Worm (Caenorhabditis elegans) whole organism, midembryonic: Measurements from ENCODE around the gene srh-67.

Source experiments
- T22C8.4 ChIP-seq: fragments of 200-800 bp; sonication (Bioruptor generic); IDR thresholded peaks from 2 replicates; pipeline ENCODE4 v1.3.6; 2022; ENCODE audit warnings: missing genetic modification characterization, missing compliant biosample characterization
- cog-1 ChIP-seq: sonication (generic microtip); optimal IDR thresholded peaks from 2 replicates; lab custom pipeline; 2016; ENCODE audit warnings: missing genetic modification characterization, missing compliant biosample characterization
- flt-1 ChIP-seq: fragments of 200-800 bp; sonication (Bioruptor generic); IDR thresholded peaks from 2 replicates; pipeline ENCODE4 v1.3.6; 2022; ENCODE audit warnings: missing genetic modification characterization, missing compliant biosample characterization
- klf-2 ChIP-seq: fragments of 200-800 bp; sonication (Bioruptor generic); conservative IDR thresholded peaks from 2 replicates; pipeline ENCODE4 v1.3.6; 2022; ENCODE audit warnings: missing genetic modification reagents, missing genetic modification characterization, missing compliant biosample characterization
- med-1 ChIP-seq: sonication (generic microtip); optimal IDR thresholded peaks from 2 replicates; lab custom pipeline; 2017; ENCODE audit warnings: missing genetic modification characterization, mild to moderate bottlenecking, missing compliant biosample characterization, antibody characterized with exemption, missing genetic modification reagents; ENCODE audit not compliant: insufficient read depth
- ref-1 ChIP-seq: fragments of 200-800 bp; sonication (Bioruptor generic); conservative IDR thresholded peaks from 2 replicates; pipeline ENCODE4 v1.3.6; 2022; ENCODE audit warnings: missing genetic modification reagents, missing genetic modification characterization, missing compliant biosample characterization
- tab-1 ChIP-seq: fragments of 200-800 bp; sonication (Bioruptor generic); IDR thresholded peaks from 2 replicates; pipeline ENCODE4 v1.3.6; 2022; ENCODE audit warnings: missing genetic modification characterization, missing compliant biosample characterization
- ztf-23 ChIP-seq: fragments of 200-800 bp; sonication (Bioruptor generic); IDR thresholded peaks from 2 replicates; pipeline ENCODE4 v1.3.6; 2022; ENCODE audit warnings: missing genetic modification reagents, missing genetic modification characterization, missing compliant biosample characterization
- ztf-29 ChIP-seq: fragments of 200-800 bp; sonication (Bioruptor generic); IDR thresholded peaks from 2 replicates; pipeline ENCODE4 v1.3.6; 2022; ENCODE audit warnings: missing genetic modification reagents, missing genetic modification characterization, missing compliant biosample characterization

The srh-67 gene

ce11 chrII:12555579-12555978, 46.8 kb downstream of the srh-67 start, which contains the start of gene F49C5.11:
Gene F49C5.11 (plus strand): TSS chrII:12555879.
- TF ChIP-seq T22C8.4 (GFP tag; lab: Robert Waterston, UW) = no peak
- no peak for TF ChIP-seq ztf-29 (GFP tag; lab: Robert Waterston, UW)
- no peak for TF ChIP-seq cog-1 (tag; lab: Kevin White, UChicago)
- no peak for TF ChIP-seq ref-1 (GFP tag; lab: Robert Waterston, UW)
- no peak for TF ChIP-seq tab-1
- TF ChIP-seq ztf-23 = no peak
- no peak for TF ChIP-seq flt-1
- TF ChIP-seq med-1 (GFP tag; lab: Kevin White, UChicago) = no peak
- no peak for TF ChIP-seq klf-2 (GFP tag; lab: Robert Waterston, UW)
